Fruit fly (Drosophila melanogaster) whole organism, prepupa: Measurements from ENCODE around the gene CG15882.

Experiments
- CG32006 ChIP-seq: fragments of 200-800 bp; sonication (Bioruptor generic); optimal IDR thresholded peaks from 3 replicates; lab custom pipeline; 2017; ENCODE audit warnings: missing biosample characterization, mild to moderate bottlenecking, missing genetic modification characterization
- CG3919 ChIP-seq: fragments of 200-800 bp; sonication (Bioruptor generic); optimal IDR thresholded peaks from 3 replicates; lab custom pipeline; 2016; ENCODE audit warnings: missing biosample characterization, missing genetic modification characterization
- CG6163 ChIP-seq: fragments of 200-800 bp; sonication (Bioruptor generic); IDR thresholded peaks from 3 replicates; pipeline ENCODE4 v1.3.6; 2022; ENCODE audit warnings: missing biosample characterization, missing genetic modification characterization
- CG6276 ChIP-seq: fragments of 200-800 bp; sonication (Bioruptor generic); optimal IDR thresholded peaks from 2 replicates; lab custom pipeline; 2017; ENCODE audit warnings: missing biosample characterization, mild to moderate bottlenecking, missing genetic modification characterization
- CG6792 ChIP-seq: fragments of 200-800 bp; sonication (Bioruptor generic); optimal IDR thresholded peaks from 3 replicates; lab custom pipeline; 2016; ENCODE audit warnings: missing biosample characterization, missing genetic modification characterization
- CG7368 ChIP-seq: fragments of 200-800 bp; sonication (Bioruptor generic); optimal IDR thresholded peaks from 3 replicates; lab custom pipeline; 2016; ENCODE audit warnings: missing biosample characterization, missing genetic modification characterization
- CG8319 ChIP-seq: fragments of 200-800 bp; sonication (Bioruptor generic); optimal IDR thresholded peaks from 3 replicates; lab custom pipeline; 2016; ENCODE audit warnings: missing biosample characterization, missing genetic modification characterization
- CG8632 ChIP-seq: fragments of 200-800 bp; sonication (Bioruptor generic); optimal IDR thresholded peaks from 3 replicates; lab custom pipeline; 2016; ENCODE audit warnings: missing biosample characterization, missing genetic modification characterization
- OdsH ChIP-seq: fragments of 200-800 bp; sonication (Bioruptor generic); optimal IDR thresholded peaks from 3 replicates; lab custom pipeline; 2016; ENCODE audit warnings: missing biosample characterization, missing genetic modification characterization
- Smox ChIP-seq: fragments of 200-800 bp; sonication (Bioruptor generic); optimal IDR thresholded peaks from 3 replicates; lab custom pipeline; 2016; ENCODE audit warnings: missing biosample characterization, missing genetic modification characterization
- acj6 ChIP-seq: fragments of 200-800 bp; sonication (Bioruptor generic); optimal IDR thresholded peaks from 3 replicates; lab custom pipeline; 2016; ENCODE audit warnings: missing biosample characterization, missing genetic modification characterization
- fd59A ChIP-seq: fragments of 200-800 bp; sonication (Bioruptor generic); optimal IDR thresholded peaks from 2 replicates; lab custom pipeline; 2017; ENCODE audit warnings: missing biosample characterization, mild to moderate bottlenecking, missing genetic modification characterization, missing genetic modification reagents
- pdm3 ChIP-seq: fragments of 200-800 bp; sonication (Bioruptor generic); optimal IDR thresholded peaks from 3 replicates; lab custom pipeline; 2016; ENCODE audit warnings: missing biosample characterization, missing genetic modification characterization

DNA sequence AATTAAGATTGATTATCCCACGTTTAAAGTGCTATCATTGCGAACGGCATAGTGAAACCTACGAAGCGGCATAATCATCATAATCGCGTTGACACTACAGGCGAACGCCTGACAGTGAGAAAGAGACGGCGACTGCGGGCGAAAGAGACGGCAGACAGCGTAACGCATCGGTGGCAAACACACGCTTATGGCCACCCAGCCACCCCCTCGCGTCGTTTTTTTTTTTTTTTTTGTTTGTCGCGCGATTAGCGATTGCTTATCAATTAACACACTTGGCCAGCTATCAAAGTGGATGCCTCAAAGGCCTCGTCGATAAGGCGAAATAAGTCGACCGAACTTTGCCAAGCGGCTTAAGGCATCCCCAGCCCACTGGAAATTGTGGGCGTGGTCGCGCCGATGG lies 50.3 kb downstream of the CG15882 start:
- TF ChIP-seq acj6 (GFP tag; lab: Kevin White, UChicago) (no peak), fd59A (GFP tag; lab: Kevin White, UChicago) (no peak), CG8632 (GFP tag; lab: Kevin White, UChicago) (no peak), CG6163 (GFP tag; lab: Robert Waterston, UW) (no peak), CG3919 (GFP tag; lab: Kevin White, UChicago) (no peak), CG32006 (GFP tag; lab: Kevin White, UChicago) (no peak), CG8319 (GFP tag; lab: Kevin White, UChicago) (no peak), OdsH (GFP tag; lab: Kevin White, UChicago) (no peak), CG6792 (GFP tag; lab: Kevin White, UChicago) (no peak), Smox (GFP tag; lab: Kevin White, UChicago) (no peak), CG7368 (GFP tag; lab: Kevin White, UChicago) (no peak), CG6276 (no peak), pdm3 (GFP tag; lab: Kevin White, UChicago) (no peak)
